Worm (Caenorhabditis elegans) whole organism, L2 larva: ENCODE measurements around the gene ssu-2.

Source experiments
- F13H6.1 ChIP-seq: sonication (generic microtip); optimal IDR thresholded peaks from 2 replicates; lab custom pipeline; 2016; ENCODE audit warnings: missing genetic modification characterization, missing compliant biosample characterization
- aly-2 ChIP-seq: fragments of 150-350 bp; optimal IDR thresholded peaks from 2 replicates; lab custom pipeline; 2014; ENCODE audit warnings: missing biosample characterization, missing genetic modification characterization
- ama-1 ChIP-seq: fragments of 150-350 bp; optimal IDR thresholded peaks from 2 replicates; lab custom pipeline; 2018; ENCODE audit warnings: inconsistent platforms
- blmp-1 ChIP-seq: sonication (generic microtip); optimal IDR thresholded peaks from 2 replicates; lab custom pipeline; 2017; ENCODE audit warnings: missing genetic modification characterization, mild to moderate bottlenecking, missing compliant biosample characterization, antibody characterized with exemption, moderate library complexity; ENCODE audit not compliant: insufficient read depth
- ceh-16 ChIP-seq: fragments of 150-350 bp; optimal IDR thresholded peaks from 2 replicates; lab custom pipeline; 2014; ENCODE audit warnings: missing biosample characterization, missing genetic modification characterization
- dmd-4 ChIP-seq: sonication (generic microtip); optimal IDR thresholded peaks from 2 replicates; lab custom pipeline; 2017; ENCODE audit warnings: missing biosample characterization, missing genetic modification characterization
- elt-1 ChIP-seq: fragments of 150-350 bp; optimal IDR thresholded peaks from 2 replicates; lab custom pipeline; 2014; ENCODE audit warnings: missing biosample characterization, missing genetic modification characterization
- elt-3 ChIP-seq: sonication (generic microtip); optimal IDR thresholded peaks from 2 replicates; lab custom pipeline; 2017; ENCODE audit warnings: missing biosample characterization, missing genetic modification characterization
- gmeb-1 ChIP-seq: fragments of 150-350 bp; optimal IDR thresholded peaks from 2 replicates; lab custom pipeline; 2014; ENCODE audit warnings: missing biosample characterization, missing genetic modification characterization
- lin-13 ChIP-seq: fragments of 150-350 bp; optimal IDR thresholded peaks from 2 replicates; lab custom pipeline; 2014; ENCODE audit warnings: missing biosample characterization, missing genetic modification reagents, missing genetic modification characterization
- lin-39 ChIP-seq: fragments of 150-350 bp; optimal IDR thresholded peaks from 2 replicates; lab custom pipeline; 2014; ENCODE audit warnings: missing biosample characterization, missing genetic modification reagents, missing genetic modification characterization
- nhr-11 ChIP-seq: fragments of 150-350 bp; optimal IDR thresholded peaks from 2 replicates; lab custom pipeline; 2014; ENCODE audit warnings: missing biosample characterization, missing genetic modification characterization
- nhr-12 ChIP-seq: fragments of 150-350 bp; optimal IDR thresholded peaks from 2 replicates; lab custom pipeline; 2014; ENCODE audit warnings: missing biosample characterization, missing genetic modification characterization
- nhr-129 ChIP-seq: fragments of 150-350 bp; optimal IDR thresholded peaks from 2 replicates; lab custom pipeline; 2014; ENCODE audit warnings: missing biosample characterization, missing genetic modification characterization
- nhr-21 ChIP-seq: fragments of 150-350 bp; optimal IDR thresholded peaks from 2 replicates; lab custom pipeline; 2014; ENCODE audit warnings: missing biosample characterization, missing genetic modification characterization
- nhr-23 ChIP-seq: fragments of 150-350 bp; optimal IDR thresholded peaks from 2 replicates; lab custom pipeline; 2014; ENCODE audit warnings: missing biosample characterization, missing genetic modification reagents, missing genetic modification characterization
- nhr-237 ChIP-seq: fragments of 150-350 bp; optimal IDR thresholded peaks from 2 replicates; lab custom pipeline; 2014; ENCODE audit warnings: missing biosample characterization, missing genetic modification characterization
- nhr-25 ChIP-seq: fragments of 150-350 bp; sonication (generic microtip); optimal IDR thresholded peaks from 3 replicates; lab custom pipeline; 2014; ENCODE audit warnings: missing biosample characterization, missing genetic modification characterization
- nhr-6 ChIP-seq: fragments of 150-350 bp; optimal IDR thresholded peaks from 2 replicates; lab custom pipeline; 2014; ENCODE audit warnings: missing biosample characterization, missing genetic modification characterization
- nhr-77 ChIP-seq: fragments of 150-350 bp; optimal IDR thresholded peaks from 2 replicates; lab custom pipeline; 2014; ENCODE audit warnings: missing biosample characterization, missing genetic modification characterization
- peb-1 ChIP-seq: fragments of 150-350 bp; optimal IDR thresholded peaks from 2 replicates; lab custom pipeline; 2014; ENCODE audit warnings: missing biosample characterization, missing genetic modification characterization
- sem-4 ChIP-seq: fragments of 150-350 bp; optimal IDR thresholded peaks from 2 replicates; lab custom pipeline; 2014; ENCODE audit warnings: missing biosample characterization, missing genetic modification reagents, missing genetic modification characterization
- skn-1 ChIP-seq: sonication (generic microtip); optimal IDR thresholded peaks from 2 replicates; lab custom pipeline; 2017; ENCODE audit warnings: missing biosample characterization, missing genetic modification characterization
- sma-3 ChIP-seq: sonication (generic microtip); optimal IDR thresholded peaks from 2 replicates; lab custom pipeline; 2016; ENCODE audit warnings: missing genetic modification reagents, missing genetic modification characterization, missing compliant biosample characterization
- sma-9 ChIP-seq, 2 experiments: fragments of 150-350 bp in 1 of 2; sonication (generic microtip) in 1 of 2; optimal IDR thresholded peaks; 2 replicates each; lab custom pipeline; 2014 to 2016; ENCODE audit warnings: missing genetic modification characterization in 2 of 2, mild to moderate bottlenecking in 1 of 2, missing biosample characterization in 1 of 2, missing compliant biosample characterization in 1 of 2, missing genetic modification reagents in 1 of 2, moderate library complexity in 1 of 2
- snpc-4 ChIP-seq: fragments of 150-350 bp; optimal IDR thresholded peaks from 2 replicates; lab custom pipeline; 2014; ENCODE audit warnings: missing biosample characterization, missing genetic modification characterization
- unc-39 ChIP-seq: fragments of 150-350 bp; optimal IDR thresholded peaks from 2 replicates; lab custom pipeline; 2014; ENCODE audit warnings: missing biosample characterization, missing genetic modification characterization
- unc-62 ChIP-seq: fragments of 150-350 bp; optimal IDR thresholded peaks from 2 replicates; lab custom pipeline; 2014; ENCODE audit warnings: missing biosample characterization, missing genetic modification reagents, missing genetic modification characterization
- zag-1 ChIP-seq: fragments of 150-350 bp; optimal IDR thresholded peaks from 2 replicates; lab custom pipeline; 2014; ENCODE audit warnings: missing biosample characterization, missing genetic modification characterization
- ztf-1 ChIP-seq: fragments of 200-800 bp; sonication (Bioruptor generic); conservative IDR thresholded peaks from 2 replicates; pipeline ENCODE4 v1.3.6; 2022; ENCODE audit warnings: missing genetic modification characterization, missing compliant biosample characterization
- ztf-11 ChIP-seq: sonication (generic microtip); optimal IDR thresholded peaks from 2 replicates; lab custom pipeline; 2017; ENCODE audit warnings: missing biosample characterization, missing genetic modification characterization
- ztf-4 ChIP-seq: fragments of 150-350 bp; optimal IDR thresholded peaks from 2 replicates; lab custom pipeline; 2014; ENCODE audit warnings: missing biosample characterization, missing genetic modification characterization

The ssu-2 gene

ce11 chrIV:14390023-14390614 lies 29.1 kb downstream of the ssu-2 start:
- TF ChIP-seq sma-9 (GFP tag; optimal IDR thresholded peaks at IDR 0.05; lab: Kevin White, UChicago), result no peak
- no peak for TF ChIP-seq sma-9 (tag; optimal IDR thresholded peaks at IDR 0.05; lab: Kevin White, UChicago)
- peak; percentile 15 for TF ChIP-seq nhr-25 (tag; lab: Kevin White, UChicago)
- peak; percentile 10 for TF ChIP-seq sem-4
- TF ChIP-seq nhr-12 (tag; lab: Kevin White, UChicago), result no peak
- no peak for TF ChIP-seq unc-62 (GFP tag; lab: Kevin White, UChicago)
- peak; percentile 14 for TF ChIP-seq nhr-129

- TF ChIP-seq nhr-11 (tag; lab: Kevin White, UChicago), result no peak
- TF ChIP-seq lin-13 (GFP tag; lab: Kevin White, UChicago), result no peak
- TF ChIP-seq ztf-11 (tag; lab: Kevin White, UChicago), result no peak
- TF ChIP-seq ztf-1, result no peak
- no peak for TF ChIP-seq blmp-1
- TF ChIP-seq elt-1 (tag; lab: Kevin White, UChicago), result no peak
- TF ChIP-seq nhr-129, result no peak
- no peak for TF ChIP-seq nhr-77 (tag; lab: Kevin White, UChicago)
- TF ChIP-seq ama-1, result no peak
- TF ChIP-seq skn-1 (tag; lab: Kevin White, UChicago), result no peak
- TF ChIP-seq nhr-237, result no peak
- no peak for TF ChIP-seq peb-1
- no peak for TF ChIP-seq ceh-16 (tag; lab: Kevin White, UChicago)
- no peak for TF ChIP-seq F13H6.1 (tag; lab: Kevin White, UChicago)
- TF ChIP-seq gmeb-1 (tag; lab: Kevin White, UChicago), result no peak
- no peak for TF ChIP-seq sma-9 (GFP tag; optimal IDR thresholded peaks at IDR 0.05; lab: Kevin White, UChicago)
- TF ChIP-seq sma-9 (tag; optimal IDR thresholded peaks at IDR 0.05; lab: Kevin White, UChicago), result no peak
- TF ChIP-seq aly-2 (tag; lab: Kevin White, UChicago), result no peak
- no peak for TF ChIP-seq dmd-4 (tag; lab: Kevin White, UChicago)
- TF ChIP-seq unc-39 (tag; lab: Kevin White, UChicago), result no peak
Measured at ce11 chrIV:14391268-14391667, 30.2 kb downstream of the ssu-2 start.

- TF ChIP-seq zag-1 (tag; lab: Kevin White, UChicago), result no peak
- TF ChIP-seq nhr-25 (tag; lab: Kevin White, UChicago), result peak; percentile 34
- peak; percentile 26 for TF ChIP-seq sma-3
- no peak for TF ChIP-seq F13H6.1 (tag; lab: Kevin White, UChicago)
- TF ChIP-seq blmp-1, result peak; percentile 27
- TF ChIP-seq sem-4, result peak; percentile 18
- peak; percentile 44 for TF ChIP-seq nhr-129
Measured at ce11 chrIV:14391746-14392145, 30.7 kb downstream of the ssu-2 start.

- no peak for TF ChIP-seq sma-9 (GFP tag; optimal IDR thresholded peaks at IDR 0.05; lab: Kevin White, UChicago)
- TF ChIP-seq sma-9 (tag; optimal IDR thresholded peaks at IDR 0.05; lab: Kevin White, UChicago), result no peak
- no peak for TF ChIP-seq nhr-6 (tag; lab: Kevin White, UChicago)
- no peak for TF ChIP-seq elt-3 (tag; lab: Kevin White, UChicago)
Measured at ce11 chrIV:14393838-14394237, 32.8 kb downstream of the ssu-2 start, which contains the start of gene clc-8. TSS of gene clc-8 (plus strand) at chrIV:14394138.

- TF ChIP-seq nhr-77 (tag; lab: Kevin White, UChicago) (no peak), ztf-4 (tag; lab: Kevin White, UChicago) (no peak), blmp-1 (no peak), lin-13 (GFP tag; lab: Kevin White, UChicago) (no peak)
Measured at ce11 chrIV:14394812-14395211, 33.8 kb downstream of the ssu-2 start.

ce11 chrIV:14395531-14395930 lies 34.5 kb downstream of the ssu-2 start:
- TF ChIP-seq dmd-4 (tag; lab: Kevin White, UChicago), result no peak
- no peak for TF ChIP-seq ceh-16 (tag; lab: Kevin White, UChicago)
- TF ChIP-seq snpc-4 (tag; lab: Kevin White, UChicago), result no peak
- TF ChIP-seq nhr-77 (tag; lab: Kevin White, UChicago), result no peak
- TF ChIP-seq zag-1 (tag; lab: Kevin White, UChicago), result no peak
- TF ChIP-seq lin-39 (tag; lab: Kevin White, UChicago), result no peak
- no peak for TF ChIP-seq nhr-25 (tag; lab: Kevin White, UChicago)
- TF ChIP-seq nhr-21 (tag; lab: Kevin White, UChicago), result no peak
- no peak for TF ChIP-seq nhr-6 (tag; lab: Kevin White, UChicago)
- TF ChIP-seq skn-1 (tag; lab: Kevin White, UChicago), result no peak
- no peak for TF ChIP-seq nhr-23 (tag; lab: Kevin White, UChicago)
